Worm (Caenorhabditis elegans): Measurements from ENCODE around the gene aars-1.

DNA sequence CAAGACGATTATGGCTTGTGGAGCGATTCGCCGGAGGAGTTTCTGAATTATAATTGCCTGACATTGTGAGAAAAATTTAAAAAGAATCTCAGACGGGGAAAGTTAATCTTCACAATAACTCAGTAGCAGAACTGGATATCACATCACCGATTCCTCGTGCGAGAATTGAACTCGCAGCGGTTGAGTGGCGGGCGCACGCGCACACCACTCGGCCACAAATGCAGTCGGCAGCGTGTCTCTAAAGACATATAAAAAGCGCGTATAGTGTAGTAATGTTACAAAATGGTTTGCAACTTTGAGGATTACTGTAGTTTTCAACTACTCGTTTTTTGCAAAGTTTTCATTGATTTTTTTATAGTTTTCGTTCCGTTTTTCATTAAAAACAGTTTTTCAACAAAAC is 20.3 kb upstream of the aars-1 start:
- TF ChIP-seq ref-1 (GFP tag; conservative IDR thresholded peaks at IDR 0.05) (peak; percentile 94), flt-1 (GFP tag; IDR thresholded peaks at IDR 0.05) (peak; percentile 98), ztf-29 (GFP tag; IDR thresholded peaks at IDR 0.05) (peak; percentile 95), T22C8.4 (GFP tag; IDR thresholded peaks at IDR 0.05) (peak; percentile 96), ztf-23 (GFP tag; IDR thresholded peaks at IDR 0.05) (peak; percentile 96)

Measured in whole organism, midembryonic.